Worm (Caenorhabditis elegans) whole organism, L4 larva: Measurements from ENCODE around the gene clec-241.

Source experiments
- ceh-82 ChIP-seq: sonication (generic microtip); optimal IDR thresholded peaks from 2 replicates; lab custom pipeline; 2017; ENCODE audit warnings: missing biosample characterization, missing genetic modification characterization
- dpl-1 ChIP-seq: fragments of 150-350 bp; optimal IDR thresholded peaks from 2 replicates; lab custom pipeline; 2014; ENCODE audit warnings: missing biosample characterization, missing genetic modification reagents, missing genetic modification characterization
- fos-1 ChIP-seq: fragments of 150-350 bp; optimal IDR thresholded peaks from 2 replicates; lab custom pipeline; 2014; ENCODE audit warnings: missing biosample characterization, missing genetic modification characterization
- lin-15B ChIP-seq: fragments of 150-350 bp; sonication (generic microtip); optimal IDR thresholded peaks from 3 replicates; lab custom pipeline; 2014; ENCODE audit warnings: missing biosample characterization, missing genetic modification characterization
- nhr-76 ChIP-seq: fragments of 150-350 bp; optimal IDR thresholded peaks from 2 replicates; lab custom pipeline; 2014; ENCODE audit warnings: missing biosample characterization, missing genetic modification characterization
- zag-1 ChIP-seq: fragments of 150-350 bp; optimal IDR thresholded peaks from 2 replicates; lab custom pipeline; 2014; ENCODE audit warnings: missing biosample characterization, missing genetic modification characterization
- ztf-11 ChIP-seq: fragments of 150-350 bp; optimal IDR thresholded peaks from 2 replicates; lab custom pipeline; 2014; ENCODE audit warnings: missing biosample characterization, missing genetic modification characterization

DNA sequence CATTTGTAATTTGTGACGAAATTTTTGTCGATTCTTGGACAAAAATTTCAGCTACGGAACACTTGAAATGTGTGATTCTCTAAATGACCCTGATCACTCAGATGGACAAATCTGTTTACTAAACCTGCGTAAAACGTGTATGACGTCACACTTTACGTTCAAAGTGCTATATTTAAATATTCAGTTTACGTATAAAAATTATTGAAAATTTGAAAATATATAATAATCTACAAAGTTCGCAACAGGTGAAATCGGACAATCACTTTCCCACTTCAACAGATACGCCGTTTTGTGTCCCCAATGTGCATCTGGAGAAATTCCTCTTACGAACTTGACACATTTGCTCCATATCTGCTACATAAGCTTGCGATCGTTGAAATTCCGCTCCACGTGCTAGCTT, 7.9 kb downstream of the clec-241 start, which contains the start of gene srh-131:
- TF ChIP-seq ztf-11 (tag; lab: Kevin White, UChicago) (no peak), ceh-82 (tag; lab: Kevin White, UChicago) (no peak), dpl-1 (GFP tag; lab: Kevin White, UChicago) (no peak), fos-1 (tag; lab: Kevin White, UChicago) (no peak), nhr-76 (no peak), lin-15B (tag; lab: Kevin White, UChicago) (no peak), zag-1 (tag; lab: Kevin White, UChicago) (no peak)
